Fruit fly (Drosophila melanogaster): ENCODE results near the gene PDCD-5.

Gene PDCD-5

dm6 chr3L:16198920-16199319 lies 32.9 kb downstream of the PDCD-5 start, which contains the start of gene CG33688:
Gene CG33688 (plus strand): TSS chr3L:16199220.
- no peak for TF ChIP-seq D1 (tag; optimal IDR thresholded peaks at IDR 0.05)
- TF ChIP-seq Pif1B (GFP tag; optimal IDR thresholded peaks at IDR 0.05), result no peak
- no peak for TF ChIP-seq CG14655 (GFP tag; optimal IDR thresholded peaks at IDR 0.05)
- TF ChIP-seq CG10348 (GFP tag; IDR thresholded peaks at IDR 0.05), result no peak
- TF ChIP-seq rn (GFP tag; IDR thresholded peaks at IDR 0.05), result no peak
- TF ChIP-seq Ets98B (GFP tag; IDR thresholded peaks at IDR 0.05), result no peak
- TF ChIP-seq CG4496 (GFP tag; IDR thresholded peaks at IDR 0.05), result no peak
- TF ChIP-seq CG17806 (tag; optimal IDR thresholded peaks at IDR 0.05), result no peak
- no peak for TF ChIP-seq gl (tag; optimal IDR thresholded peaks at IDR 0.05)
- no peak for TF ChIP-seq EcR (GFP tag; optimal IDR thresholded peaks at IDR 0.05)
- TF ChIP-seq CG12605 (GFP tag; IDR thresholded peaks at IDR 0.05), result no peak
- TF ChIP-seq Pif1A (GFP tag; optimal IDR thresholded peaks at IDR 0.05), result no peak
- TF ChIP-seq CG15710 (tag; optimal IDR thresholded peaks at IDR 0.05), result no peak
- TF ChIP-seq Snoo (tag; optimal IDR thresholded peaks at IDR 0.05), result no peak

- TF ChIP-seq Pif1A (GFP tag; optimal IDR thresholded peaks at IDR 0.05), result no peak
- TF ChIP-seq CG8301 (tag; optimal IDR thresholded peaks at IDR 0.05), result no peak
- no peak for TF ChIP-seq CG8159 (tag; optimal IDR thresholded peaks at IDR 0.05)
Measured at dm6 chr3L:16197450-16197918, 34.4 kb downstream of the PDCD-5 start, which contains the start of gene CG33687. Gene CG33687 (plus strand): TSS chr3L:16197868.

- TF ChIP-seq CG9948 (tag; optimal IDR thresholded peaks at IDR 0.05) (no peak), EcR (GFP tag; optimal IDR thresholded peaks at IDR 0.05) (peak; percentile 94), CG4496 (GFP tag; IDR thresholded peaks at IDR 0.05) (0 out of 3 replicates have a peak, but pooled peaks have one; percentile 11), Snoo (tag; optimal IDR thresholded peaks at IDR 0.05) (peak; percentile 42), fd96Ca (GFP tag; IDR thresholded peaks at IDR 0.05) (no peak), Ets98B (GFP tag; IDR thresholded peaks at IDR 0.05) (no peak), CG12605 (GFP tag; IDR thresholded peaks at IDR 0.05) (no peak), CG13204 (GFP tag; optimal IDR thresholded peaks at IDR 0.05) (peak; percentile 50), Pif1B (GFP tag; optimal IDR thresholded peaks at IDR 0.05) (no peak), CG14655 (GFP tag; optimal IDR thresholded peaks at IDR 0.05) (no peak)
Measured at dm6 chr3L:16196588-16197183, 35.2 kb downstream of the PDCD-5 start.

dm6 chr3L:16195476-16195958 lies 36.3 kb downstream of the PDCD-5 start:
- TF ChIP-seq Ets98B (GFP tag; IDR thresholded peaks at IDR 0.05) (peak; percentile 15; the same call in 1 of the 2 replicates), D1 (tag; optimal IDR thresholded peaks at IDR 0.05) (no peak), CG14655 (GFP tag; optimal IDR thresholded peaks at IDR 0.05) (no peak), CG32121 (GFP tag; IDR thresholded peaks at IDR 0.05) (no peak), EcR (GFP tag; optimal IDR thresholded peaks at IDR 0.05) (peak; percentile 99), CG10348 (GFP tag; IDR thresholded peaks at IDR 0.05) (no peak), CG8301 (tag; optimal IDR thresholded peaks at IDR 0.05) (no peak), gl (tag; optimal IDR thresholded peaks at IDR 0.05) (peak; percentile 13), CG34367 (tag; optimal IDR thresholded peaks at IDR 0.05) (no peak), CG12605 (GFP tag; IDR thresholded peaks at IDR 0.05) (no peak), CG4496 (GFP tag; IDR thresholded peaks at IDR 0.05) (peak; percentile 69; the same call in 2 of the 3 replicates), CG15710 (tag; optimal IDR thresholded peaks at IDR 0.05) (no peak), Pif1A (GFP tag; optimal IDR thresholded peaks at IDR 0.05) (peak; percentile 68), CG9948 (tag; optimal IDR thresholded peaks at IDR 0.05) (no peak), Pif1B (GFP tag; optimal IDR thresholded peaks at IDR 0.05) (peak; percentile 47), rn (GFP tag; IDR thresholded peaks at IDR 0.05) (no peak), CG17806 (tag; optimal IDR thresholded peaks at IDR 0.05) (no peak), CG13204 (GFP tag; optimal IDR thresholded peaks at IDR 0.05) (peak; percentile 60), Snoo (tag; optimal IDR thresholded peaks at IDR 0.05) (peak; percentile 96), CG8159 (tag; optimal IDR thresholded peaks at IDR 0.05) (peak; percentile 27), fd96Ca (GFP tag; IDR thresholded peaks at IDR 0.05) (peak; percentile 30; the same call in 1 of the 3 replicates)

dm6 chr3L:16193851-16194709 lies 37.8 kb downstream of the PDCD-5 start:
- TF ChIP-seq CG9948 (tag; optimal IDR thresholded peaks at IDR 0.05) (peak; percentile 46), CG12605 (GFP tag; IDR thresholded peaks at IDR 0.05) (peak; percentile 78), EcR (GFP tag; optimal IDR thresholded peaks at IDR 0.05) (peak; percentile 86), Ets98B (GFP tag; IDR thresholded peaks at IDR 0.05) (peak; percentile 42; the same call in 1 of the 2 replicates), Pif1B (GFP tag; optimal IDR thresholded peaks at IDR 0.05) (peak; percentile 80), CG8159 (tag; optimal IDR thresholded peaks at IDR 0.05) (peak; percentile 63), CG34367 (tag; optimal IDR thresholded peaks at IDR 0.05) (peak; percentile 65), CG8301 (tag; optimal IDR thresholded peaks at IDR 0.05) (peak; percentile 54), CG32121 (GFP tag; IDR thresholded peaks at IDR 0.05) (peak; percentile 65; the same call in 1 of the 2 replicates), CG15710 (tag; optimal IDR thresholded peaks at IDR 0.05) (peak; percentile 61), Pif1A (GFP tag; optimal IDR thresholded peaks at IDR 0.05) (peak; percentile 77), CG4496 (GFP tag; IDR thresholded peaks at IDR 0.05) (peak; percentile 80), Snoo (tag; optimal IDR thresholded peaks at IDR 0.05) (peak; percentile 82), CG10348 (GFP tag; IDR thresholded peaks at IDR 0.05) (no peak), fd96Ca (GFP tag; IDR thresholded peaks at IDR 0.05) (peak; percentile 70; the same call in 2 of the 3 replicates), gl (tag; optimal IDR thresholded peaks at IDR 0.05) (peak; percentile 87), D1 (tag; optimal IDR thresholded peaks at IDR 0.05) (peak; percentile 35), rn (GFP tag; IDR thresholded peaks at IDR 0.05) (no peak), CG14655 (GFP tag; optimal IDR thresholded peaks at IDR 0.05) (peak; percentile 68), CG17806 (tag; optimal IDR thresholded peaks at IDR 0.05) (peak; percentile 52), CG13204 (GFP tag; optimal IDR thresholded peaks at IDR 0.05) (peak; percentile 91)

Measured in whole organism, pupa.